Fruit fly (Drosophila melanogaster) whole organism, embryonic: ENCODE results near the gene CG5810.

Experiments used
- Bgb ChIP-seq: fragments of 200-800 bp; sonication (Bioruptor generic); IDR thresholded peaks from 2 replicates; pipeline ENCODE4 v1.3.6; 2022; ENCODE audit warnings: missing biosample characterization, missing genetic modification characterization; ENCODE audit not compliant: partially characterized antibody
- CG10543 ChIP-seq: fragments of 200-800 bp; sonication (Bioruptor generic); optimal IDR thresholded peaks from 3 replicates; lab custom pipeline; 2017; ENCODE audit warnings: missing biosample characterization, mild to moderate bottlenecking, missing genetic modification characterization, moderate library complexity
- CG10959 ChIP-seq: fragments of 200-800 bp; sonication (Bioruptor generic); IDR thresholded peaks from 2 replicates; pipeline ENCODE4 v1.3.6; 2022; ENCODE audit warnings: missing biosample characterization, missing genetic modification characterization
- CG12391 ChIP-seq: fragments of 200-800 bp; sonication (Bioruptor generic); optimal IDR thresholded peaks from 3 replicates; lab custom pipeline; 2018; ENCODE audit warnings: missing biosample characterization, mild to moderate bottlenecking, missing genetic modification characterization, moderate library complexity
- CG12744 ChIP-seq: fragments of 200-800 bp; sonication (Bioruptor generic); optimal IDR thresholded peaks from 2 replicates; lab custom pipeline; 2016; ENCODE audit warnings: missing biosample characterization, missing genetic modification characterization
- CG13424 ChIP-seq: fragments of 200-800 bp; sonication (Bioruptor generic); optimal IDR thresholded peaks from 2 replicates; lab custom pipeline; 2019; ENCODE audit warnings: missing biosample characterization, mild to moderate bottlenecking, missing genetic modification characterization, moderate library complexity
- CG14710 ChIP-seq: fragments of 200-800 bp; sonication (Bioruptor generic); optimal IDR thresholded peaks from 3 replicates; lab custom pipeline; 2019; ENCODE audit warnings: missing biosample characterization, mild to moderate bottlenecking, missing genetic modification characterization, moderate library complexity
- CG15479 ChIP-seq: fragments of 200-800 bp; sonication (Bioruptor generic); optimal IDR thresholded peaks from 3 replicates; lab custom pipeline; 2019; ENCODE audit warnings: missing biosample characterization, mild to moderate bottlenecking, missing genetic modification characterization, moderate library complexity
- CG16779 ChIP-seq: fragments of 200-800 bp; sonication (Bioruptor generic); IDR thresholded peaks from 2 replicates; pipeline ENCODE4 v1.3.6; 2022; ENCODE audit warnings: missing biosample characterization, missing genetic modification characterization
- CG16863 ChIP-seq: fragments of 200-800 bp; sonication (Bioruptor generic); optimal IDR thresholded peaks from 3 replicates; lab custom pipeline; 2016; ENCODE audit warnings: missing biosample characterization, missing genetic modification characterization
- CG17359 ChIP-seq: fragments of 200-800 bp; sonication (Bioruptor generic); optimal IDR thresholded peaks from 3 replicates; lab custom pipeline; 2018; ENCODE audit warnings: missing biosample characterization, mild to moderate bottlenecking, missing genetic modification characterization, moderate library complexity
- CG17568 ChIP-seq: fragments of 200-800 bp; sonication (Bioruptor generic); optimal IDR thresholded peaks from 2 replicates; lab custom pipeline; 2018; ENCODE audit warnings: missing biosample characterization, mild to moderate bottlenecking, missing genetic modification characterization, moderate library complexity
- CG31365 ChIP-seq: fragments of 200-800 bp; sonication (Bioruptor generic); optimal IDR thresholded peaks from 2 replicates; lab custom pipeline; 2018; ENCODE audit warnings: missing biosample characterization, mild to moderate bottlenecking, missing genetic modification characterization
- CG31441 ChIP-seq: fragments of 200-800 bp; sonication (Bioruptor generic); IDR thresholded peaks from 2 replicates; pipeline ENCODE4 v1.3.6; 2022; ENCODE audit warnings: missing biosample characterization, missing genetic modification characterization
- CG42726 ChIP-seq: fragments of 200-800 bp; sonication (Bioruptor generic); IDR thresholded peaks from 2 replicates; pipeline ENCODE4 v1.3.6; 2022; ENCODE audit warnings: missing biosample characterization, missing genetic modification characterization; ENCODE audit not compliant: partially characterized antibody
- CG6654 ChIP-seq: fragments of 200-800 bp; sonication (Bioruptor generic); optimal IDR thresholded peaks from 2 replicates; lab custom pipeline; 2017; ENCODE audit warnings: missing biosample characterization, mild to moderate bottlenecking, missing genetic modification characterization
- CG6765 ChIP-seq: fragments of 200-800 bp; sonication (Bioruptor generic); optimal IDR thresholded peaks from 3 replicates; lab custom pipeline; 2017; ENCODE audit warnings: missing biosample characterization, mild to moderate bottlenecking, missing genetic modification characterization
- CG7271 ChIP-seq: fragments of 200-800 bp; sonication (Bioruptor generic); optimal IDR thresholded peaks from 2 replicates; lab custom pipeline; 2018; ENCODE audit warnings: missing biosample characterization, mild to moderate bottlenecking, missing genetic modification characterization, moderate library complexity
- CG7556 ChIP-seq: fragments of 200-800 bp; sonication (Bioruptor generic); optimal IDR thresholded peaks from 2 replicates; lab custom pipeline; 2017; ENCODE audit warnings: missing biosample characterization, mild to moderate bottlenecking, missing genetic modification characterization
- CG8089 ChIP-seq: fragments of 200-800 bp; sonication (Bioruptor generic); optimal IDR thresholded peaks from 3 replicates; lab custom pipeline; 2016; ENCODE audit warnings: missing biosample characterization, missing genetic modification characterization
- CG8944 ChIP-seq: fragments of 200-800 bp; sonication (Bioruptor generic); optimal IDR thresholded peaks from 3 replicates; lab custom pipeline; 2016; ENCODE audit warnings: missing biosample characterization, missing genetic modification characterization
- CG9817 ChIP-seq: fragments of 200-800 bp; sonication (Bioruptor generic); optimal IDR thresholded peaks from 2 replicates; lab custom pipeline; 2018; ENCODE audit warnings: missing biosample characterization, mild to moderate bottlenecking, missing genetic modification characterization, moderate library complexity
- CrebB ChIP-seq: fragments of 200-800 bp; sonication (Bioruptor generic); optimal IDR thresholded peaks from 3 replicates; lab custom pipeline; 2018; ENCODE audit warnings: missing biosample characterization, mild to moderate bottlenecking, missing genetic modification characterization
- Doc2 ChIP-seq: fragments of 200-800 bp; sonication (Bioruptor generic); IDR thresholded peaks from 2 replicates; pipeline ENCODE4 v1.3.6; 2022; ENCODE audit warnings: missing biosample characterization, missing genetic modification characterization
- HmgZ ChIP-seq: fragments of 200-800 bp; sonication (Bioruptor generic); optimal IDR thresholded peaks from 2 replicates; lab custom pipeline; 2018; ENCODE audit warnings: missing biosample characterization, mild to moderate bottlenecking, missing genetic modification characterization
- Hmr ChIP-seq: fragments of 200-800 bp; sonication (Bioruptor generic); optimal IDR thresholded peaks from 3 replicates; lab custom pipeline; 2017; ENCODE audit warnings: mild to moderate bottlenecking, missing biosample characterization, missing genetic modification reagents, missing genetic modification characterization
- Jarid2 ChIP-seq: fragments of 200-800 bp; sonication (Bioruptor generic); optimal IDR thresholded peaks from 3 replicates; lab custom pipeline; 2017; ENCODE audit warnings: mild to moderate bottlenecking, missing biosample characterization, missing genetic modification reagents, missing genetic modification characterization
- Ravus ChIP-seq: fragments of 200-800 bp; sonication (Bioruptor generic); IDR thresholded peaks from 2 replicates; pipeline ENCODE4 v1.3.6; 2022; ENCODE audit warnings: missing biosample characterization, missing genetic modification characterization
- Rx ChIP-seq: fragments of 200-800 bp; sonication (Bioruptor generic); IDR thresholded peaks from 2 replicates; pipeline ENCODE4 v1.3.6; 2022; ENCODE audit warnings: missing biosample characterization, missing genetic modification characterization
- ara ChIP-seq: fragments of 200-800 bp; sonication (Bioruptor generic); IDR thresholded peaks from 2 replicates; pipeline ENCODE4 v1.3.6; 2022; ENCODE audit warnings: missing biosample characterization, missing genetic modification characterization
- bsh ChIP-seq, 2 experiments: fragments of 200-800 bp; sonication (Bioruptor generic); optimal IDR thresholded peaks; 2 replicates each; lab custom pipeline; 2017 to 2018; ENCODE audit warnings: mild to moderate bottlenecking in 2 of 2, missing biosample characterization in 2 of 2, missing genetic modification characterization in 2 of 2, moderate library complexity in 1 of 2
- cato ChIP-seq: fragments of 200-800 bp; sonication (Bioruptor generic); optimal IDR thresholded peaks from 2 replicates; lab custom pipeline; 2016; ENCODE audit warnings: missing biosample characterization, missing genetic modification characterization, borderline replicate concordance
- cwo ChIP-seq: fragments of 200-800 bp; sonication (Bioruptor generic); optimal IDR thresholded peaks from 3 replicates; lab custom pipeline; 2017; ENCODE audit warnings: missing biosample characterization, missing genetic modification characterization, mild to moderate bottlenecking, moderate library complexity, missing genetic modification reagents
- dmrt99B ChIP-seq: fragments of 200-800 bp; sonication (Bioruptor generic); optimal IDR thresholded peaks from 2 replicates; lab custom pipeline; 2018; ENCODE audit warnings: missing biosample characterization, mild to moderate bottlenecking, missing genetic modification characterization, moderate library complexity
- emc ChIP-seq: fragments of 200-800 bp; sonication (Bioruptor generic); optimal IDR thresholded peaks from 2 replicates; lab custom pipeline; 2016; ENCODE audit warnings: missing biosample characterization, missing genetic modification characterization
- esg ChIP-seq: fragments of 200-800 bp; sonication (Bioruptor generic); conservative IDR thresholded peaks from 2 replicates; pipeline ENCODE4 v1.3.6; 2022; ENCODE audit warnings: missing biosample characterization, missing genetic modification characterization
- hkb ChIP-seq, 2 experiments: fragments of 200-800 bp in 1 of 2; fragments of >200 bp in 1 of 2; sonication (Bioruptor generic) in 1 of 2; IDR thresholded peaks in 1 of 2; optimal IDR thresholded peaks in 1 of 2; 2 replicates each; pipeline versions ENCODE4 v1.3.6 to Lab custom; 2017 to 2022; ENCODE audit warnings: missing biosample characterization in 1 of 2, missing genetic modification characterization in 1 of 2
- ind ChIP-seq: fragments of 200-800 bp; sonication (Bioruptor generic); optimal IDR thresholded peaks from 3 replicates; lab custom pipeline; 2016; ENCODE audit warnings: missing biosample characterization, missing genetic modification characterization
- lola ChIP-seq, 3 experiments: fragments of >200 bp in 2 of 3; fragments of 200-800 bp in 1 of 3; sonication (Bioruptor generic) in 1 of 3; optimal IDR thresholded peaks; 2 replicates each; lab custom pipeline; 2017 to 2019; ENCODE audit warnings: missing biosample characterization in 3 of 3, missing genetic modification characterization in 3 of 3, mild to moderate bottlenecking in 1 of 3, moderate library complexity in 1 of 3
- luna ChIP-seq: fragments of 200-800 bp; sonication (Bioruptor generic); optimal IDR thresholded peaks from 2 replicates; lab custom pipeline; 2016; ENCODE audit warnings: missing biosample characterization, missing genetic modification characterization
- pb ChIP-seq: fragments of 200-800 bp; sonication (Bioruptor generic); optimal IDR thresholded peaks from 3 replicates; lab custom pipeline; 2016; ENCODE audit warnings: missing biosample characterization, missing genetic modification characterization
- peb ChIP-seq: fragments of 200-800 bp; sonication (Bioruptor generic); IDR thresholded peaks from 2 replicates; pipeline ENCODE4 v1.3.6; 2022; ENCODE audit warnings: missing biosample characterization, missing genetic modification characterization
- phol ChIP-seq: fragments of 200-800 bp; sonication (Bioruptor generic); optimal IDR thresholded peaks from 3 replicates; lab custom pipeline; 2018; ENCODE audit warnings: missing biosample characterization, mild to moderate bottlenecking, missing genetic modification characterization, moderate library complexity
- pnt ChIP-seq: fragments of 200-800 bp; sonication (Bioruptor generic); optimal IDR thresholded peaks from 3 replicates; lab custom pipeline; 2016; ENCODE audit warnings: missing biosample characterization, missing genetic modification characterization
- row ChIP-seq: fragments of 200-800 bp; sonication (Bioruptor generic); IDR thresholded peaks from 3 replicates; pipeline ENCODE4 v1.3.6; 2022; ENCODE audit warnings: missing biosample characterization, missing genetic modification characterization
- slou ChIP-seq: fragments of 200-800 bp; sonication (Bioruptor generic); optimal IDR thresholded peaks from 3 replicates; lab custom pipeline; 2016; ENCODE audit warnings: missing biosample characterization, missing genetic modification characterization
- sqz ChIP-seq: fragments of 200-800 bp; sonication (Bioruptor generic); optimal IDR thresholded peaks from 3 replicates; lab custom pipeline; 2018; ENCODE audit warnings: missing biosample characterization, mild to moderate bottlenecking, missing genetic modification characterization
- twi ChIP-seq: fragments of 200-800 bp; optimal IDR thresholded peaks from 2 replicates; lab custom pipeline; 2019; ENCODE audit warnings: missing biosample characterization, mild to moderate bottlenecking, missing genetic modification characterization, moderate library complexity

CG5810 gene

DNA sequence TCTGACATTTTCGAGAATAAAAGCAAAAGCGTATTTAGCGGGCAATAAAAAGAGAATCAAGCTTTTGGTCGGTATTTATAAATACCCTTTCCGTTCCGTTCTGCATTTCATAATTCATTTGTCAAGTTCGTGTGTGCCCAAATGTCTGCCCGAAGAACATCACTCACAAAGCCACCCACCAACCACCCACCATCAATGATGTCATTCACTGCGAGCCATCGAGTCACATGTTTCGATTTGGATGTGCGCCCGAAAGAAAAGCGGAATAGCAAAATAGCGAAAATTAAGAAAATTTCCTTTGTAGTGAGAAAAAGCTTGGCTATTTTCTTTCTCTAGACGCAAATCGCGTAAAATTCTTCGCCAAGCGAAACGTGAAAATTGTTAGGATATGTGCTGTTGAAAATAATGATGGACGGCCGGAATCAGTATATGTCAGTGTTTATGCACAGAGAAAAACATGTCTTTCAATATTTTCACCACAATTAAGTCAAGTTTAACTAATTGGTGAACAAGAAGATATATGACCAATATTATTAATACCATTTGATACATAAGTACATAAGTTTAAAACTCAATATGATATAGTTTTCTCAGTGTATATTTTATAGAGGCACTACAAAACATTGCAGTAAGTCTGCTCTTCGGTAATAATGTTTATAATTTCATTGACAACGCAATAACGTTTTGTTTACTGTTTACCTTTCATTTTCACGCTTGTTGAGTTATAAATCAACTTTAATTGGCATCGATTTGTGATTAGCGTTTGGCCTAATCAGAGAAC is 12.3 kb upstream of the CG5810 start (continued):
- peak; percentile 8 for TF ChIP-seq CG14710 (tag; lab: Kevin White, UChicago)
- no peak for TF ChIP-seq Rx (GFP tag; lab: Robert Waterston, UW)
- no peak for TF ChIP-seq Jarid2
- no peak for TF ChIP-seq CG6654
- TF ChIP-seq CG17568 (GFP tag; lab: Kevin White, UChicago) = peak; percentile 41
- TF ChIP-seq emc (GFP tag; lab: Kevin White, UChicago) = no peak
- TF ChIP-seq ara = peak; percentile 41; the same call in 1 of the 2 replicates
- TF ChIP-seq CG31441 (GFP tag; lab: Robert Waterston, UW) = peak; percentile 56
- TF ChIP-seq Bgb (GFP tag; lab: Robert Waterston, UW) = no peak
- peak; percentile 76 for TF ChIP-seq row (GFP tag; lab: Robert Waterston, UW)
- TF ChIP-seq CG6765 (GFP tag; lab: Kevin White, UChicago) = peak; percentile 32
- no peak; the same call in 1 of the 2 replicates for TF ChIP-seq Ravus (GFP tag; lab: Robert Waterston, UW)
- 0 out of 2 replicates have a peak, but pooled peaks have one; percentile 4 for TF ChIP-seq CG10959
- peak; percentile 4 for TF ChIP-seq CrebB (tag; lab: Kevin White, UChicago)
- peak; percentile 69 for TF ChIP-seq Hmr (GFP tag; lab: Kevin White, UChicago)
- TF ChIP-seq CG31365 = peak; percentile 18
- no peak for TF ChIP-seq CG12744 (GFP tag; lab: Kevin White, UChicago)
- TF ChIP-seq ind = peak; percentile 56
- TF ChIP-seq CG16863 (GFP tag; lab: Kevin White, UChicago) = peak; percentile 6
- peak; percentile 58 for TF ChIP-seq CG12391
- TF ChIP-seq CG16779 = no peak
- no peak for TF ChIP-seq sqz (GFP tag; lab: Kevin White, UChicago)
- TF ChIP-seq CG7271 (tag; lab: Kevin White, UChicago) = no peak
- no peak for TF ChIP-seq peb (GFP tag; lab: Robert Waterston, UW)
- TF ChIP-seq Doc2 (GFP tag; lab: Robert Waterston, UW) = no peak
- no peak for TF ChIP-seq lola (GFP tag; optimal IDR thresholded peaks at IDR 0.05; lab: Kevin White, UChicago)
- TF ChIP-seq cwo (GFP tag; lab: Kevin White, UChicago) = peak; percentile 83
- TF ChIP-seq slou = no peak
- TF ChIP-seq dmrt99B = peak; percentile 71
- TF ChIP-seq cato (GFP tag; lab: Kevin White, UChicago) = no peak
- peak; percentile 54 for TF ChIP-seq phol
- peak; percentile 37 for TF ChIP-seq CG9817 (tag; lab: Kevin White, UChicago)
- no peak for TF ChIP-seq CG8089 (GFP tag; lab: Kevin White, UChicago)
- no peak for TF ChIP-seq pnt
- TF ChIP-seq CG10543 (GFP tag; lab: Kevin White, UChicago) = peak; percentile 72
- no peak for TF ChIP-seq CG42726
- no peak for TF ChIP-seq luna (GFP tag; lab: Kevin White, UChicago)
- no peak for TF ChIP-seq CG8944
- TF ChIP-seq CG13424 (tag; lab: Kevin White, UChicago) = peak; percentile 53
- peak; percentile 49 for TF ChIP-seq CG7556
- TF ChIP-seq twi = no peak
- TF ChIP-seq CG15479 = no peak
- peak; percentile 31 for TF ChIP-seq HmgZ (tag; lab: Kevin White, UChicago)
- peak; percentile 78 for TF ChIP-seq CG17359 (tag; lab: Kevin White, UChicago)
- TF ChIP-seq hkb (optimal IDR thresholded peaks at IDR 0.05; lab: Kevin White, UChicago) = no peak
- peak; percentile 76 for TF ChIP-seq hkb (GFP tag; IDR thresholded peaks at IDR 0.05; lab: Robert Waterston, UW)
- TF ChIP-seq esg = peak; percentile 69
- peak in 1 of 2 experiments; percentile 56 for TF ChIP-seq bsh (GFP tag; optimal IDR thresholded peaks at IDR 0.05; lab: Kevin White, UChicago)
- TF ChIP-seq pb (GFP tag; lab: Kevin White, UChicago) = no peak
